Fruit fly (Drosophila melanogaster): ENCODE measurements around the gene Fer1.

Fer1 gene

dm6 chr3R:7107713-7108588, 28.1 kb upstream of the Fer1 start (continued):
- TF ChIP-seq sens (GFP tag), result peak; percentile 80
- peak; percentile 27 for TF ChIP-seq BtbVII (GFP tag; optimal IDR thresholded peaks at IDR 0.05)
- TF ChIP-seq CG1832 (GFP tag; optimal IDR thresholded peaks at IDR 0.05), result peak; percentile 26
- peak; percentile 45 for TF ChIP-seq Mes4 (GFP tag; optimal IDR thresholded peaks at IDR 0.05)
- TF ChIP-seq sug (tag; optimal IDR thresholded peaks at IDR 0.05), result no peak
- peak; percentile 19 for TF ChIP-seq CG1647 (GFP tag; optimal IDR thresholded peaks at IDR 0.05)
- TF ChIP-seq CG32772 (GFP tag; IDR thresholded peaks at IDR 0.05), result no peak
- peak; percentile 23 for TF ChIP-seq bab2 (GFP tag; optimal IDR thresholded peaks at IDR 0.05)
- no peak for TF ChIP-seq psq (GFP tag; optimal IDR thresholded peaks at IDR 0.05)
- peak; percentile 96 for TF ChIP-seq yki (optimal IDR thresholded peaks at IDR 0.05)
- peak; percentile 45 for TF ChIP-seq ATbp (GFP tag; optimal IDR thresholded peaks at IDR 0.05)
- no peak for TF ChIP-seq Dip3 (GFP tag; optimal IDR thresholded peaks at IDR 0.05)
- no peak for TF ChIP-seq sens-2 (GFP tag; IDR thresholded peaks at IDR 0.05)
- no peak for TF ChIP-seq GATAe (GFP tag; conservative IDR thresholded peaks at IDR 0.05)
- TF ChIP-seq shn (GFP tag; optimal IDR thresholded peaks at IDR 0.05), result peak; percentile 9
- peak; percentile 56 for TF ChIP-seq CG12769 (tag; optimal IDR thresholded peaks at IDR 0.05)
- TF ChIP-seq CG10366 (GFP tag; IDR thresholded peaks at IDR 0.05), result no peak
- TF ChIP-seq Scr (GFP tag; IDR thresholded peaks at IDR 0.05; ENCODE audit: partially characterized antibody), result no peak
- peak; percentile 49 for TF ChIP-seq CG12299 (tag; optimal IDR thresholded peaks at IDR 0.05)
- TF ChIP-seq CG8290 (GFP tag; optimal IDR thresholded peaks at IDR 0.05), result no peak
- peak in 1 of 2 experiments; percentile 14 for TF ChIP-seq CG8290 (tag; optimal IDR thresholded peaks at IDR 0.05)
- TF ChIP-seq MTF-1 (GFP tag; optimal IDR thresholded peaks at IDR 0.05; ENCODE audit: borderline replicate concordance), result peak; percentile 27

- TF ChIP-seq CG6791 (GFP tag; IDR thresholded peaks at IDR 0.05; ENCODE audit: partially characterized antibody), result no peak
- TF ChIP-seq CG14860 (GFP tag; IDR thresholded peaks at IDR 0.05; ENCODE audit: partially characterized antibody), result no peak
- no peak for TF ChIP-seq CG3726 (GFP tag; IDR thresholded peaks at IDR 0.05)
- TF ChIP-seq CG8290 (GFP tag; optimal IDR thresholded peaks at IDR 0.05), result peak; percentile 95
- peak; percentile 50 to 91 for TF ChIP-seq CG8290 (tag; optimal IDR thresholded peaks at IDR 0.05)
- peak; percentile 95 for TF ChIP-seq Chrac-16 (GFP tag; optimal IDR thresholded peaks at IDR 0.05)
- TF ChIP-seq CG31441 (GFP tag; IDR thresholded peaks at IDR 0.05), result no peak
- TF ChIP-seq GATAe (GFP tag; conservative IDR thresholded peaks at IDR 0.05), result no peak
- peak; percentile 96 for TF ChIP-seq CG11504 (tag; optimal IDR thresholded peaks at IDR 0.05)
- peak; percentile 84 for TF ChIP-seq CG12299 (tag; optimal IDR thresholded peaks at IDR 0.05)
- TF ChIP-seq CG11696 (GFP tag; IDR thresholded peaks at IDR 0.05), result no peak
- TF ChIP-seq fu2 (GFP tag; optimal IDR thresholded peaks at IDR 0.05), result peak; percentile 68
- TF ChIP-seq CG14667 (GFP tag; IDR thresholded peaks at IDR 0.05), result no peak
- TF ChIP-seq cas (GFP tag; IDR thresholded peaks at IDR 0.05), result no peak
- peak; percentile 86 to 91 for TF ChIP-seq Pdp1 (GFP tag; optimal IDR thresholded peaks at IDR 0.05)
- TF ChIP-seq Med (GFP tag), result peak; percentile 91
- TF ChIP-seq hbn (GFP tag; IDR thresholded peaks at IDR 0.05; ENCODE audit: partially characterized antibody), result no peak
- no peak for TF ChIP-seq HLH3B (GFP tag; IDR thresholded peaks at IDR 0.05)
- TF ChIP-seq emc (GFP tag; optimal IDR thresholded peaks at IDR 0.05), result no peak
- TF ChIP-seq wek (GFP tag; optimal IDR thresholded peaks at IDR 0.05), result peak; percentile 58
- no peak for TF ChIP-seq CG31224 (GFP tag; IDR thresholded peaks at IDR 0.05)
- no peak for TF ChIP-seq Aef1 (GFP tag; IDR thresholded peaks at IDR 0.05)
- TF ChIP-seq en (GFP tag; optimal IDR thresholded peaks at IDR 0.05), result peak; percentile 88
- TF ChIP-seq CG7372 (GFP tag; IDR thresholded peaks at IDR 0.05), result no peak
- no peak for TF ChIP-seq h (optimal IDR thresholded peaks at IDR 0.05)
- no peak for TF ChIP-seq CG11247 (GFP tag; IDR thresholded peaks at IDR 0.05)
- TF ChIP-seq mld (GFP tag; IDR thresholded peaks at IDR 0.05; ENCODE audit: partially characterized antibody), result no peak
- peak; percentile 85 for TF ChIP-seq tx (GFP tag; optimal IDR thresholded peaks at IDR 0.05)
- TF ChIP-seq crol (GFP tag; IDR thresholded peaks at IDR 0.05), result no peak
- no peak for TF ChIP-seq dati (GFP tag; IDR thresholded peaks at IDR 0.05)
Measured at dm6 chr3R:7108589-7109312, 27.3 kb upstream of the Fer1 start.

Data from whole organism, embryonic.